Worm (Caenorhabditis elegans) whole organism, L1 larva: ENCODE measurements around the gene tgn-38.

Experiments used
- C04F5.9 ChIP-seq: sonication (generic microtip); optimal IDR thresholded peaks from 2 replicates; lab custom pipeline; 2016; ENCODE audit warnings: missing genetic modification characterization, missing compliant biosample characterization
- C16A3.4 ChIP-seq: fragments of 150-350 bp; optimal IDR thresholded peaks from 2 replicates; lab custom pipeline; 2014; ENCODE audit warnings: missing biosample characterization, missing genetic modification characterization
- F16B12.6 ChIP-seq: fragments of 150-350 bp; optimal IDR thresholded peaks from 2 replicates; lab custom pipeline; 2014; ENCODE audit warnings: missing biosample characterization, missing genetic modification characterization
- Y116A8C.19 ChIP-seq: sonication (generic microtip); optimal IDR thresholded peaks from 2 replicates; lab custom pipeline; 2016; ENCODE audit warnings: missing compliant biosample characterization, missing genetic modification characterization, borderline replicate concordance
- aly-2 ChIP-seq: fragments of 150-350 bp; optimal IDR thresholded peaks from 2 replicates; lab custom pipeline; 2014; ENCODE audit warnings: missing biosample characterization, missing genetic modification characterization
- ama-1 ChIP-seq: fragments of 150-350 bp; optimal IDR thresholded peaks from 2 replicates; lab custom pipeline; 2014
- ceh-63 ChIP-seq: fragments of 200-800 bp; sonication (Bioruptor generic); optimal IDR thresholded peaks from 2 replicates; lab custom pipeline; 2018; ENCODE audit warnings: mild to moderate bottlenecking, missing genetic modification characterization, missing compliant biosample characterization
- ceh-90 ChIP-seq: sonication (generic microtip); optimal IDR thresholded peaks from 2 replicates; lab custom pipeline; 2016; ENCODE audit warnings: missing genetic modification characterization, missing compliant biosample characterization
- dsc-1 ChIP-seq: sonication (generic microtip); optimal IDR thresholded peaks from 2 replicates; lab custom pipeline; 2016; ENCODE audit warnings: mild to moderate bottlenecking, missing genetic modification characterization, missing compliant biosample characterization
- efl-1 ChIP-seq, 4 experiments: fragments of 150-350 bp; optimal IDR thresholded peaks in 3 of 4; peaks in 1 of 4; 1 replicate in 1 of 4; 2 replicates in 3 of 4; lab custom pipeline; 2014; ENCODE audit warnings: missing biosample characterization in 2 of 4, missing genetic modification characterization in 2 of 4, missing genetic modification reagents in 2 of 4
- efl-3 ChIP-seq: fragments of 200-800 bp; sonication (Bioruptor generic); optimal IDR thresholded peaks from 2 replicates; lab custom pipeline; 2018; ENCODE audit warnings: mild to moderate bottlenecking, missing genetic modification characterization, missing compliant biosample characterization
- elt-2 ChIP-seq: sonication (generic microtip); optimal IDR thresholded peaks from 2 replicates; lab custom pipeline; 2016; ENCODE audit warnings: missing genetic modification characterization, mild to moderate bottlenecking, inconsistent platforms, missing compliant biosample characterization, missing genetic modification reagents
- ets-5 ChIP-seq: fragments of 200-800 bp; sonication (Bioruptor generic); IDR thresholded peaks from 2 replicates; pipeline ENCODE4 v1.3.6; 2022; ENCODE audit warnings: missing genetic modification characterization, missing compliant biosample characterization
- fkh-10 ChIP-seq: sonication (generic microtip); optimal IDR thresholded peaks from 2 replicates; lab custom pipeline; 2017; ENCODE audit warnings: missing biosample characterization, missing genetic modification reagents, missing genetic modification characterization
- fkh-4 ChIP-seq: sonication (generic microtip); optimal IDR thresholded peaks from 2 replicates; lab custom pipeline; 2016; ENCODE audit warnings: missing compliant biosample characterization, missing genetic modification characterization, borderline replicate concordance
- fkh-8 ChIP-seq: sonication (generic microtip); optimal IDR thresholded peaks from 2 replicates; lab custom pipeline; 2016; ENCODE audit warnings: mild to moderate bottlenecking, missing genetic modification characterization, missing compliant biosample characterization
- grh-1 ChIP-seq: fragments of 200-800 bp; sonication (Bioruptor generic); IDR thresholded peaks from 2 replicates; pipeline ENCODE4 v1.3.6; 2022; ENCODE audit warnings: missing genetic modification reagents, missing genetic modification characterization, missing compliant biosample characterization
- hlh-4 ChIP-seq: sonication (generic microtip); optimal IDR thresholded peaks from 2 replicates; lab custom pipeline; 2016; ENCODE audit warnings: mild to moderate bottlenecking, missing genetic modification characterization, missing compliant biosample characterization
- hpl-2 ChIP-seq: fragments of 150-350 bp; optimal IDR thresholded peaks from 2 replicates; lab custom pipeline; 2014; ENCODE audit warnings: missing biosample characterization, missing genetic modification reagents, missing genetic modification characterization
- isw-1 ChIP-seq: fragments of 200-800 bp; sonication (Bioruptor generic); IDR thresholded peaks from 2 replicates; pipeline ENCODE4 v1.3.6; 2022; ENCODE audit warnings: missing genetic modification characterization, missing compliant biosample characterization
- jun-1 ChIP-seq: fragments of 150-350 bp; optimal IDR thresholded peaks from 2 replicates; lab custom pipeline; 2014; ENCODE audit warnings: missing biosample characterization, missing genetic modification reagents, missing genetic modification characterization
- lin-13 ChIP-seq: fragments of 150-350 bp; optimal IDR thresholded peaks from 2 replicates; lab custom pipeline; 2014; ENCODE audit warnings: missing biosample characterization, missing genetic modification reagents, missing genetic modification characterization
- lin-14 ChIP-seq: fragments of 200-800 bp; sonication (Bioruptor generic); optimal IDR thresholded peaks from 2 replicates; lab custom pipeline; 2018; ENCODE audit warnings: mild to moderate bottlenecking, missing genetic modification characterization, moderate library complexity, missing compliant biosample characterization
- lin-35 ChIP-seq, 2 experiments: fragments of 150-350 bp; optimal IDR thresholded peaks; 2 replicates each; lab custom pipeline; 2014; ENCODE audit warnings: missing biosample characterization in 2 of 2, missing genetic modification characterization in 2 of 2, missing genetic modification reagents in 2 of 2
- lin-39 ChIP-seq: fragments of 150-350 bp; optimal IDR thresholded peaks from 2 replicates; lab custom pipeline; 2014; ENCODE audit warnings: missing biosample characterization, missing genetic modification reagents, missing genetic modification characterization
- lir-3 ChIP-seq: sonication (generic microtip); optimal IDR thresholded peaks from 2 replicates; lab custom pipeline; 2016; ENCODE audit warnings: mild to moderate bottlenecking, missing genetic modification characterization, moderate library complexity, missing compliant biosample characterization; ENCODE audit not compliant: poor library complexity
- lsy-2 ChIP-seq, 2 experiments: fragments of 150-350 bp; optimal IDR thresholded peaks; 2 replicates each; lab custom pipeline; 2014; ENCODE audit warnings: missing biosample characterization in 2 of 2, missing genetic modification characterization in 2 of 2
- mdl-1 ChIP-seq, 2 experiments: fragments of 150-350 bp; optimal IDR thresholded peaks; 2 replicates each; lab custom pipeline; 2014 to 2017; ENCODE audit warnings: missing biosample characterization in 2 of 2, missing genetic modification characterization in 2 of 2, inconsistent platforms in 1 of 2
- nhr-11 ChIP-seq: fragments of 150-350 bp; optimal IDR thresholded peaks from 2 replicates; lab custom pipeline; 2014; ENCODE audit warnings: missing biosample characterization, missing genetic modification characterization
- nhr-237 ChIP-seq: fragments of 150-350 bp; optimal IDR thresholded peaks from 2 replicates; lab custom pipeline; 2014; ENCODE audit warnings: missing biosample characterization, missing genetic modification characterization
- nhr-28 ChIP-seq: fragments of 150-350 bp; optimal IDR thresholded peaks from 2 replicates; lab custom pipeline; 2014; ENCODE audit warnings: missing biosample characterization, missing genetic modification characterization
- nhr-47 ChIP-seq: sonication (generic microtip); optimal IDR thresholded peaks from 2 replicates; lab custom pipeline; 2016; ENCODE audit warnings: mild to moderate bottlenecking, missing genetic modification characterization, moderate library complexity, missing compliant biosample characterization
- nhr-71 ChIP-seq: sonication (generic microtip); optimal IDR thresholded peaks from 2 replicates; lab custom pipeline; 2016; ENCODE audit warnings: mild to moderate bottlenecking, missing genetic modification characterization, moderate library complexity, missing compliant biosample characterization
- nhr-77 ChIP-seq: fragments of 150-350 bp; optimal IDR thresholded peaks from 2 replicates; lab custom pipeline; 2014; ENCODE audit warnings: missing biosample characterization, missing genetic modification characterization
- nhr-85 ChIP-seq: sonication (generic microtip); peaks from one replicate; lab custom pipeline; 2016; ENCODE audit warnings: missing genetic modification characterization, inconsistent platforms, missing compliant biosample characterization
- nhr-90 ChIP-seq: sonication (generic microtip); optimal IDR thresholded peaks from 2 replicates; lab custom pipeline; 2016; ENCODE audit warnings: mild to moderate bottlenecking, missing genetic modification characterization, missing compliant biosample characterization; ENCODE audit not compliant: poor library complexity
- pag-3 ChIP-seq: sonication (generic microtip); optimal IDR thresholded peaks from 2 replicates; lab custom pipeline; 2017; ENCODE audit warnings: missing genetic modification characterization, mild to moderate bottlenecking, missing compliant biosample characterization, antibody characterized with exemption, borderline replicate concordance; ENCODE audit not compliant: insufficient read depth
- pqm-1 ChIP-seq: sonication (generic microtip); optimal IDR thresholded peaks from 3 replicates; lab custom pipeline; 2017; ENCODE audit warnings: missing biosample characterization, missing genetic modification characterization
- skn-1 ChIP-seq: fragments of 150-350 bp; optimal IDR thresholded peaks from 2 replicates; lab custom pipeline; 2014; ENCODE audit warnings: missing biosample characterization, missing genetic modification characterization
- sptf-1 ChIP-seq: fragments of 150-350 bp; optimal IDR thresholded peaks from 2 replicates; lab custom pipeline; 2014; ENCODE audit warnings: missing biosample characterization, missing genetic modification characterization
- sup-37 ChIP-seq: fragments of 200-800 bp; sonication (Bioruptor generic); optimal IDR thresholded peaks from 2 replicates; lab custom pipeline; 2018; ENCODE audit warnings: mild to moderate bottlenecking, missing genetic modification characterization, missing compliant biosample characterization
- swsn-7 ChIP-seq: sonication (generic microtip); optimal IDR thresholded peaks from 2 replicates; lab custom pipeline; 2016; ENCODE audit warnings: missing genetic modification characterization, missing compliant biosample characterization
- tlp-1 ChIP-seq: fragments of 150-350 bp; optimal IDR thresholded peaks from 2 replicates; lab custom pipeline; 2014; ENCODE audit warnings: missing biosample characterization, missing genetic modification characterization
- unc-130 ChIP-seq: fragments of 150-350 bp; optimal IDR thresholded peaks from 2 replicates; lab custom pipeline; 2017; ENCODE audit warnings: missing biosample characterization, missing genetic modification characterization, inconsistent platforms
- unc-30 ChIP-seq: sonication (generic microtip); optimal IDR thresholded peaks from 2 replicates; lab custom pipeline; 2017; ENCODE audit warnings: missing biosample characterization, missing genetic modification characterization
- unc-62 ChIP-seq: fragments of 150-350 bp; optimal IDR thresholded peaks from 2 replicates; lab custom pipeline; 2014; ENCODE audit warnings: missing biosample characterization, missing genetic modification reagents, missing genetic modification characterization
- unc-86 ChIP-seq: sonication (generic microtip); optimal IDR thresholded peaks from 2 replicates; lab custom pipeline; 2016; ENCODE audit warnings: missing genetic modification characterization, missing compliant biosample characterization
- unc-98 ChIP-seq: fragments of 200-800 bp; sonication (Bioruptor generic); IDR thresholded peaks from 2 replicates; pipeline ENCODE4 v1.3.6; 2022; ENCODE audit warnings: missing genetic modification characterization, missing compliant biosample characterization
- vab-15 ChIP-seq: sonication (generic microtip); optimal IDR thresholded peaks from 2 replicates; lab custom pipeline; 2017; ENCODE audit warnings: missing genotype, mild to moderate bottlenecking, missing genetic modification characterization, missing compliant biosample characterization
- xbp-1 ChIP-seq: sonication (generic microtip); optimal IDR thresholded peaks from 2 replicates; lab custom pipeline; 2016; ENCODE audit warnings: missing genetic modification characterization, missing compliant biosample characterization
- zag-1 ChIP-seq: fragments of 150-350 bp; optimal IDR thresholded peaks from 2 replicates; lab custom pipeline; 2014; ENCODE audit warnings: missing biosample characterization, missing genetic modification characterization
- ztf-11 ChIP-seq, 2 experiments: sonication (generic microtip); optimal IDR thresholded peaks; 2 replicates each; lab custom pipeline; 2016 to 2017; ENCODE audit warnings: missing genetic modification characterization in 2 of 2, missing biosample characterization in 1 of 2, missing compliant biosample characterization in 1 of 2
- ztf-4 ChIP-seq: fragments of 150-350 bp; optimal IDR thresholded peaks from 2 replicates; lab custom pipeline; 2014; ENCODE audit warnings: missing biosample characterization, missing genetic modification characterization

Gene tgn-38

DNA sequence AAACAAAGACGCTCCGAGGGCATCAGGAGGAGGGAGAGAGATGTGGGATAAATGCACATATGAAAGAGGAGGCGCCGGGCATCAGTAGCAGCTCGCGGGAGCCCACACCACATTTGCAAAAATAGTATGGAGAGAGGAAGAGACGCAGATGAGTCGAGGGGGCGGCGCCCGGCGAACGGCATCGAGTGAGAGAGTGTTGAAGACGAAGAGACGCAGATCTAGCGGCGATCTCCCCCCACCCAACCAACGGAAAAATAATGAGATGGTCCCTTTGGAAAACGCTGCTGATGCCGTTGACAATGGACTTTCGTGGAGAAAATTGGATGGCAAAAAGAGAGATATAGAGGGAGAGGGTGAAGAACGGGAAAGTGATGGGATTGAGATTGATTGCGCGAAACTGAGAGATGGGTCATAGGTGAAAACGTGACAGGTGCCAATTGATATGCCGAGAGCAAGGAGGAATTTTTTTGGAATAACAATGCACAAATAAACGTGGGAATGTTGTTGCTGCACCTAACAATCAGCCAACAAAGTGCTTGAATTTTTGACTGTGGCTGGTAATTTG lies 16.5 kb downstream of the tgn-38 start (continued):
- TF ChIP-seq F16B12.6 (tag; lab: Kevin White, UChicago): no peak
- no peak for TF ChIP-seq lin-13 (GFP tag; lab: Kevin White, UChicago)
- TF ChIP-seq sup-37 (GFP tag; lab: Kevin White, UChicago): no peak
- TF ChIP-seq aly-2 (tag; lab: Kevin White, UChicago): no peak
- TF ChIP-seq unc-130 (tag; lab: Kevin White, UChicago): no peak
- peak; percentile 27 for TF ChIP-seq swsn-7 (tag; lab: Kevin White, UChicago)
- no peak for TF ChIP-seq lir-3 (tag; lab: Kevin White, UChicago)
- TF ChIP-seq unc-86: no peak
- TF ChIP-seq nhr-28 (tag; lab: Kevin White, UChicago): no peak
- TF ChIP-seq dsc-1: peak; percentile 43
- TF ChIP-seq lin-14 (GFP tag; lab: Kevin White, UChicago): peak; percentile 96
- no peak for TF ChIP-seq zag-1 (tag; lab: Kevin White, UChicago)
- peak; percentile 81 for TF ChIP-seq nhr-71 (tag; lab: Kevin White, UChicago)
- TF ChIP-seq ets-5: no peak
- TF ChIP-seq Y116A8C.19 (tag; lab: Kevin White, UChicago): no peak
- TF ChIP-seq efl-1 (optimal IDR thresholded peaks at IDR 0.05; lab: Kevin White, UChicago): peak in 1 of 2 experiments; percentile 3
- TF ChIP-seq efl-1 (GFP tag; optimal IDR thresholded peaks at IDR 0.05 in 1 of 2; lab: Kevin White, UChicago): peak in 1 of 2 experiments; percentile 73
- TF ChIP-seq nhr-11 (tag; lab: Kevin White, UChicago): no peak
- TF ChIP-seq ceh-63 (GFP tag; lab: Kevin White, UChicago): no peak
- TF ChIP-seq nhr-85: no peak
- TF ChIP-seq nhr-237: no peak
- TF ChIP-seq isw-1 (GFP tag; lab: Robert Waterston, UW): no peak
- peak in 1 of 2 experiments; percentile 22 for TF ChIP-seq lsy-2 (tag; optimal IDR thresholded peaks at IDR 0.05; lab: Kevin White, UChicago)
- TF ChIP-seq nhr-90 (tag; lab: Kevin White, UChicago): no peak
- TF ChIP-seq C04F5.9: no peak
- TF ChIP-seq vab-15 (tag; lab: Kevin White, UChicago): no peak
- no peak for TF ChIP-seq C16A3.4 (tag; lab: Kevin White, UChicago)
- no peak for TF ChIP-seq hlh-4
- no peak for TF ChIP-seq sptf-1 (tag; lab: Kevin White, UChicago)
- TF ChIP-seq jun-1 (tag; lab: Kevin White, UChicago): no peak
- peak; percentile 90 for TF ChIP-seq pag-3 (tag; lab: Kevin White, UChicago)
- TF ChIP-seq mdl-1 (tag; optimal IDR thresholded peaks at IDR 0.05; lab: Kevin White, UChicago): peak in 1 of 2 experiments; percentile 14
- no peak for TF ChIP-seq grh-1
- peak in 1 of 2 experiments; percentile 12 for TF ChIP-seq lin-35 (GFP tag; optimal IDR thresholded peaks at IDR 0.05; lab: Kevin White, UChicago)
- TF ChIP-seq ztf-4 (tag; lab: Kevin White, UChicago): no peak
- TF ChIP-seq pqm-1 (tag; lab: Kevin White, UChicago): no peak
- TF ChIP-seq efl-3 (GFP tag; lab: Kevin White, UChicago): no peak
- no peak for TF ChIP-seq elt-2 (tag; lab: Kevin White, UChicago)
- no peak for TF ChIP-seq tlp-1
- TF ChIP-seq unc-98 (GFP tag; lab: Robert Waterston, UW): no peak
- TF ChIP-seq nhr-47 (tag; lab: Kevin White, UChicago): no peak
- TF ChIP-seq fkh-10 (GFP tag; lab: Kevin White, UChicago): no peak
- TF ChIP-seq ama-1: no peak
- TF ChIP-seq ztf-11 (tag; optimal IDR thresholded peaks at IDR 0.05; lab: Kevin White, UChicago): no peak
- no peak for TF ChIP-seq fkh-4 (tag; lab: Kevin White, UChicago)
- TF ChIP-seq unc-30 (tag; lab: Kevin White, UChicago): no peak
- peak; percentile 25 for TF ChIP-seq xbp-1
- TF ChIP-seq hpl-2 (GFP tag; lab: Kevin White, UChicago): no peak
- no peak for TF ChIP-seq ceh-90 (tag; lab: Kevin White, UChicago)
- TF ChIP-seq nhr-77 (tag; lab: Kevin White, UChicago): no peak
- no peak for TF ChIP-seq skn-1 (tag; lab: Kevin White, UChicago)
- TF ChIP-seq fkh-8 (tag; lab: Kevin White, UChicago): no peak
- TF ChIP-seq unc-62 (GFP tag; lab: Kevin White, UChicago): no peak
- peak; percentile 42 for TF ChIP-seq lin-39 (tag; lab: Kevin White, UChicago)
